Fruit fly (Drosophila melanogaster) whole organism, embryonic: ENCODE measurements around the gene park.

Experiments used
- Ada2b ChIP-seq: fragments of 200-800 bp; sonication (Bioruptor generic); IDR thresholded peaks from 2 replicates; pipeline ENCODE4 v1.3.6; 2022; ENCODE audit warnings: missing biosample characterization, missing genetic modification characterization
- Atf6 ChIP-seq: fragments of 200-800 bp; sonication (Bioruptor generic); IDR thresholded peaks from 2 replicates; pipeline ENCODE4 v1.3.6; 2022; ENCODE audit warnings: missing biosample characterization, missing genetic modification characterization
- Bgb ChIP-seq: fragments of 200-800 bp; sonication (Bioruptor generic); IDR thresholded peaks from 2 replicates; pipeline ENCODE4 v1.3.6; 2022; ENCODE audit warnings: missing biosample characterization, missing genetic modification characterization; ENCODE audit not compliant: partially characterized antibody
- CG10321 ChIP-seq: fragments of 200-800 bp; sonication (Bioruptor generic); IDR thresholded peaks from 2 replicates; pipeline ENCODE4 v1.3.6; 2022; ENCODE audit warnings: missing biosample characterization, missing genetic modification characterization
- CG10959 ChIP-seq: fragments of 200-800 bp; sonication (Bioruptor generic); IDR thresholded peaks from 2 replicates; pipeline ENCODE4 v1.3.6; 2022; ENCODE audit warnings: missing biosample characterization, missing genetic modification characterization
- CG11560 ChIP-seq: fragments of 200-800 bp; sonication (Bioruptor generic); IDR thresholded peaks from 3 replicates; pipeline ENCODE4 v1.3.6; 2022; ENCODE audit warnings: missing biosample characterization, missing genetic modification characterization
- CG11695 ChIP-seq: fragments of 200-800 bp; sonication (Bioruptor generic); IDR thresholded peaks from 3 replicates; pipeline ENCODE4 v1.3.6; 2022; ENCODE audit warnings: missing biosample characterization, missing genetic modification characterization
- CG11723 ChIP-seq: fragments of 200-800 bp; sonication (Bioruptor generic); optimal IDR thresholded peaks from 2 replicates; lab custom pipeline; 2017; ENCODE audit warnings: missing biosample characterization, mild to moderate bottlenecking, missing genetic modification characterization
- CG12071 ChIP-seq: fragments of 200-800 bp; sonication (Bioruptor generic); optimal IDR thresholded peaks from 3 replicates; lab custom pipeline; 2018; ENCODE audit warnings: missing biosample characterization, mild to moderate bottlenecking, missing genetic modification characterization
- CG1602 ChIP-seq: fragments of 200-800 bp; sonication (Bioruptor generic); optimal IDR thresholded peaks from 3 replicates; lab custom pipeline; 2016; ENCODE audit warnings: missing biosample characterization, missing genetic modification characterization
- CG1647 ChIP-seq: fragments of 200-800 bp; sonication (Bioruptor generic); optimal IDR thresholded peaks from 3 replicates; lab custom pipeline; 2016; ENCODE audit warnings: missing biosample characterization, missing genetic modification characterization
- CG16813 ChIP-seq: fragments of 200-800 bp; sonication (Bioruptor generic); IDR thresholded peaks from 3 replicates; pipeline ENCODE4 v1.3.6; 2022; ENCODE audit warnings: missing biosample characterization, missing genetic modification characterization; ENCODE audit not compliant: partially characterized antibody
- CG31388 ChIP-seq: fragments of 200-800 bp; sonication (Bioruptor generic); optimal IDR thresholded peaks from 2 replicates; lab custom pipeline; 2016; ENCODE audit warnings: missing biosample characterization, missing genetic modification characterization
- CG34224 ChIP-seq: fragments of 200-800 bp; sonication (Bioruptor generic); IDR thresholded peaks from 3 replicates; pipeline ENCODE4 v1.3.6; 2022; ENCODE audit warnings: missing biosample characterization, missing genetic modification characterization; ENCODE audit not compliant: partially characterized antibody
- CG34422 ChIP-seq: fragments of 200-800 bp; sonication (Bioruptor generic); IDR thresholded peaks from 3 replicates; pipeline ENCODE4 v1.3.6; 2022; ENCODE audit warnings: missing biosample characterization, missing genetic modification characterization
- CG4360 ChIP-seq: fragments of 200-800 bp; sonication (Bioruptor generic); IDR thresholded peaks from 2 replicates; pipeline ENCODE4 v1.3.6; 2022; ENCODE audit warnings: missing biosample characterization, missing genetic modification characterization
- CG4730 ChIP-seq: fragments of 200-800 bp; sonication (Bioruptor generic); IDR thresholded peaks from 2 replicates; pipeline ENCODE4 v1.3.6; 2022; ENCODE audit warnings: missing biosample characterization, missing genetic modification characterization
- CG6791 ChIP-seq: fragments of 200-800 bp; sonication (Bioruptor generic); IDR thresholded peaks from 3 replicates; pipeline ENCODE4 v1.3.6; 2022; ENCODE audit warnings: missing biosample characterization, missing genetic modification characterization; ENCODE audit not compliant: partially characterized antibody
- CG6854 ChIP-seq: fragments of 200-800 bp; sonication (Bioruptor generic); optimal IDR thresholded peaks from 3 replicates; lab custom pipeline; 2017; ENCODE audit warnings: missing biosample characterization, mild to moderate bottlenecking, missing genetic modification characterization
- CG9876 ChIP-seq: fragments of 200-800 bp; sonication (Bioruptor generic); optimal IDR thresholded peaks from 2 replicates; lab custom pipeline; 2016; ENCODE audit warnings: missing biosample characterization, missing genetic modification characterization
- D ChIP-seq, 2 experiments: fragments of 200-800 bp in 1 of 2; fragments of >200 bp in 1 of 2; sonication (Bioruptor generic) in 1 of 2; optimal IDR thresholded peaks; 2 replicates in 1 of 2; 3 replicates in 1 of 2; lab custom pipeline; 2017; ENCODE audit warnings: mild to moderate bottlenecking in 1 of 2, missing biosample characterization in 1 of 2, missing genetic modification characterization in 1 of 2, missing genetic modification reagents in 1 of 2
- Dfd ChIP-seq, 2 experiments: fragments of >200 bp; optimal IDR thresholded peaks; 2 replicates each; lab custom pipeline; 2017; ENCODE audit warnings: missing biosample characterization in 2 of 2, missing genetic modification characterization in 2 of 2
- Dip2 ChIP-seq: fragments of 200-800 bp; sonication (Bioruptor generic); IDR thresholded peaks from 2 replicates; pipeline ENCODE4 v1.3.6; 2022; ENCODE audit warnings: missing biosample characterization, missing genetic modification characterization
- Gsc ChIP-seq: fragments of 200-800 bp; sonication (Bioruptor generic); IDR thresholded peaks from 2 replicates; pipeline ENCODE4 v1.3.6; 2022; ENCODE audit warnings: missing biosample characterization, missing genetic modification characterization
- HLH4C ChIP-seq: fragments of 200-800 bp; sonication (Bioruptor generic); IDR thresholded peaks from 3 replicates; pipeline ENCODE4 v1.3.6; 2022; ENCODE audit warnings: missing biosample characterization, missing genetic modification characterization; ENCODE audit not compliant: partially characterized antibody
- NFAT ChIP-seq: fragments of 200-800 bp; sonication (Bioruptor generic); IDR thresholded peaks from 2 replicates; pipeline ENCODE4 v1.3.6; 2022; ENCODE audit warnings: missing biosample characterization, missing genetic modification characterization
- Pdp1 ChIP-seq, 2 experiments: fragments of 200-800 bp; sonication (Bioruptor generic); optimal IDR thresholded peaks; 3 replicates each; lab custom pipeline; 2016; ENCODE audit warnings: missing biosample characterization in 2 of 2, missing genetic modification characterization in 2 of 2, mild to moderate bottlenecking in 1 of 2, moderate library complexity in 1 of 2
- Rx ChIP-seq: fragments of 200-800 bp; sonication (Bioruptor generic); IDR thresholded peaks from 2 replicates; pipeline ENCODE4 v1.3.6; 2022; ENCODE audit warnings: missing biosample characterization, missing genetic modification characterization
- Scr ChIP-seq: fragments of 200-800 bp; sonication (Bioruptor generic); IDR thresholded peaks from 2 replicates; pipeline ENCODE4 v1.3.6; 2022; ENCODE audit warnings: missing biosample characterization, missing genetic modification characterization; ENCODE audit not compliant: partially characterized antibody
- Sox102F ChIP-seq: fragments of 200-800 bp; sonication (Bioruptor generic); optimal IDR thresholded peaks from 2 replicates; lab custom pipeline; 2018; ENCODE audit warnings: missing biosample characterization, mild to moderate bottlenecking, missing genetic modification characterization, moderate library complexity
- Sry-δ ChIP-seq: fragments of 200-800 bp; sonication (Bioruptor generic); optimal IDR thresholded peaks from 2 replicates; lab custom pipeline; 2016; ENCODE audit warnings: missing biosample characterization, missing genetic modification characterization
- Trl ChIP-seq, 3 experiments: fragments of >200 bp in 2 of 3; fragments of 200-800 bp in 1 of 3; sonication (Bioruptor generic) in 1 of 3; optimal IDR thresholded peaks; 2 replicates in 1 of 3; 3 replicates in 2 of 3; lab custom pipeline; 2016 to 2017; ENCODE audit warnings: missing biosample characterization in 1 of 3, missing genetic modification characterization in 1 of 3
- bbx ChIP-seq: fragments of 200-800 bp; sonication (Bioruptor generic); IDR thresholded peaks from 2 replicates; pipeline ENCODE4 v1.3.6; 2022; ENCODE audit warnings: missing biosample characterization, missing genetic modification characterization; ENCODE audit not compliant: partially characterized antibody
- bigmax ChIP-seq: fragments of 200-800 bp; sonication (Bioruptor generic); optimal IDR thresholded peaks from 2 replicates; lab custom pipeline; 2018; ENCODE audit warnings: missing biosample characterization, mild to moderate bottlenecking, missing genetic modification characterization
- bowl ChIP-seq: fragments of 200-800 bp; sonication (Bioruptor generic); IDR thresholded peaks from 2 replicates; pipeline ENCODE4 v1.3.6; 2022; ENCODE audit warnings: missing biosample characterization, missing genetic modification characterization
- cad ChIP-seq: fragments of >200 bp; optimal IDR thresholded peaks from 2 replicates; lab custom pipeline; 2017; ENCODE audit warnings: missing biosample characterization, missing genetic modification characterization
- da ChIP-seq: fragments of 200-800 bp; sonication (Bioruptor generic); optimal IDR thresholded peaks from 2 replicates; lab custom pipeline; 2016; ENCODE audit warnings: missing biosample characterization, missing genetic modification characterization
- fd3F ChIP-seq: fragments of 200-800 bp; sonication (Bioruptor generic); optimal IDR thresholded peaks from 2 replicates; lab custom pipeline; 2018; ENCODE audit warnings: missing biosample characterization, mild to moderate bottlenecking, missing genetic modification characterization, moderate library complexity
- ftz-f1 ChIP-seq: fragments of 200-800 bp; sonication (Bioruptor generic); optimal IDR thresholded peaks from 2 replicates; lab custom pipeline; 2016; ENCODE audit warnings: missing biosample characterization, missing genetic modification characterization
- jumu ChIP-seq: fragments of 200-800 bp; sonication (Bioruptor generic); optimal IDR thresholded peaks from 3 replicates; lab custom pipeline; 2016; ENCODE audit warnings: missing biosample characterization, missing genetic modification characterization
- klu ChIP-seq: fragments of 200-800 bp; sonication (Bioruptor generic); IDR thresholded peaks from 2 replicates; pipeline ENCODE4 v1.3.6; 2022; ENCODE audit warnings: missing biosample characterization, missing genetic modification characterization
- nerfin-2 ChIP-seq: fragments of 200-800 bp; sonication (Bioruptor generic); IDR thresholded peaks from 2 replicates; pipeline ENCODE4 v1.3.6; 2022; ENCODE audit warnings: missing biosample characterization, missing genetic modification characterization; ENCODE audit not compliant: partially characterized antibody
- pan ChIP-seq, 4 experiments: fragments of >200 bp in 3 of 4; fragments of 200-800 bp in 1 of 4; sonication (Bioruptor generic) in 1 of 4; optimal IDR thresholded peaks in 3 of 4; IDR thresholded peaks in 1 of 4; 2 replicates each; pipeline versions ENCODE4 v1.3.6 to Lab custom; 2017 to 2022; ENCODE audit warnings: missing biosample characterization in 2 of 4, missing genetic modification characterization in 2 of 4, mixed read lengths in 1 of 4
- run ChIP-seq: fragments of 200-800 bp; sonication (Bioruptor generic); optimal IDR thresholded peaks from 3 replicates; lab custom pipeline; 2018; ENCODE audit warnings: missing biosample characterization, mild to moderate bottlenecking, missing genetic modification characterization
- sens ChIP-seq: fragments of 200-800 bp; sonication (Bioruptor generic); peaks from one replicate; lab custom pipeline; 2016; ENCODE audit warnings: missing biosample characterization, missing genetic modification characterization
- sim ChIP-seq: fragments of 200-800 bp; sonication (Bioruptor generic); IDR thresholded peaks from 2 replicates; pipeline ENCODE4 v1.3.6; 2022; ENCODE audit warnings: missing biosample characterization, missing genetic modification characterization
- slou ChIP-seq: fragments of 200-800 bp; sonication (Bioruptor generic); optimal IDR thresholded peaks from 3 replicates; lab custom pipeline; 2016; ENCODE audit warnings: missing biosample characterization, missing genetic modification characterization
- sna ChIP-seq: fragments of 200-800 bp; sonication (Bioruptor generic); IDR thresholded peaks from 2 replicates; pipeline ENCODE4 v1.3.6; 2022; ENCODE audit warnings: missing biosample characterization, missing genetic modification characterization; ENCODE audit not compliant: partially characterized antibody
- vfl ChIP-seq: fragments of 200-800 bp; sonication (Bioruptor generic); optimal IDR thresholded peaks from 2 replicates; lab custom pipeline; 2016; ENCODE audit warnings: missing biosample characterization, missing genetic modification characterization
- vnd ChIP-seq: fragments of 200-800 bp; sonication (Bioruptor generic); IDR thresholded peaks from 3 replicates; pipeline ENCODE4 v1.3.6; 2022; ENCODE audit warnings: missing biosample characterization, missing genetic modification characterization; ENCODE audit not compliant: partially characterized antibody

The park gene

DNA sequence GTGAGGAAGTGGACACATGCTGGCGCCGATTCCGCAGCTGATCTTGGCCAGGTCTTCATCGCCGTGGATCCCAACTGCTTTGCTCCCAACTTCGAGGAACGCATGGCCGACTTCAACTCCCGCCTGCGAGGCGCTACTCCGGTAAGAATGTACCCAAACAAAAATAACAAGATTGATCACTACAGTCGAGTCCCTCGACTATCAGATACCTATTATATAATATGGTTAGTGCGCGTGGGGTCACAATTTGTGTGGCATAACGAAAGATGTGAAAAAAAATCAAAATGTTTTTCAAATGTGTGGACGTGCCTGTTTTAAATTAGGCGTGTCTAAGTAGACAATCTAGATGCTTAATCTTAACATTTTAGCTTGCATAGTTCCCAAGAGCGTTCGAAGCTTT is 9.8 kb upstream of the park start (continued):
- no peak for TF ChIP-seq Atf6
- no peak for TF ChIP-seq bowl (GFP tag; lab: Robert Waterston, UW)
- TF ChIP-seq pan (optimal IDR thresholded peaks at IDR 0.05; lab: Kevin White, UChicago): no peak
- no peak for TF ChIP-seq pan (GFP tag; optimal IDR thresholded peaks at IDR 0.05 in 1 of 2, IDR thresholded peaks at IDR 0.05 in 1 of 2)
- TF ChIP-seq Trl (optimal IDR thresholded peaks at IDR 0.05; lab: Kevin White, UChicago): no peak
- no peak for TF ChIP-seq Trl (GFP tag; optimal IDR thresholded peaks at IDR 0.05; lab: Kevin White, UChicago)
- no peak for TF ChIP-seq CG4730 (GFP tag; lab: Robert Waterston, UW)
- TF ChIP-seq Dfd (GFP tag; optimal IDR thresholded peaks at IDR 0.05; lab: Kevin White, UChicago): no peak
- peak; percentile 39; the same call in 1 of the 3 replicates for TF ChIP-seq vnd (GFP tag; lab: Robert Waterston, UW)
- TF ChIP-seq CG16813 (GFP tag; lab: Robert Waterston, UW): peak; percentile 67
- no peak for TF ChIP-seq Sox102F (GFP tag; lab: Kevin White, UChicago)
- TF ChIP-seq CG12071 (GFP tag; lab: Kevin White, UChicago): no peak
- TF ChIP-seq Ada2b (GFP tag; lab: Robert Waterston, UW): no peak
- TF ChIP-seq CG1647 (GFP tag; lab: Kevin White, UChicago): no peak
- TF ChIP-seq CG11723 (GFP tag; lab: Kevin White, UChicago): no peak
- peak; percentile 80 for TF ChIP-seq HLH4C (GFP tag; lab: Robert Waterston, UW)
- no peak for TF ChIP-seq CG6854 (GFP tag; lab: Kevin White, UChicago)
- no peak for TF ChIP-seq vfl
- no peak for TF ChIP-seq CG31388 (GFP tag; lab: Kevin White, UChicago)
- TF ChIP-seq CG34224 (GFP tag; lab: Robert Waterston, UW): peak; percentile 28; the same call in 1 of the 3 replicates
- no peak for TF ChIP-seq CG4360 (GFP tag; lab: Robert Waterston, UW)
- no peak for TF ChIP-seq sim (GFP tag; lab: Robert Waterston, UW)
- no peak for TF ChIP-seq Dip2 (GFP tag; lab: Robert Waterston, UW)
- TF ChIP-seq run (tag; lab: Kevin White, UChicago): no peak
- no peak for TF ChIP-seq CG34422 (GFP tag; lab: Robert Waterston, UW)
- peak; percentile 51; the same call in 1 of the 2 replicates for TF ChIP-seq nerfin-2
- no peak for TF ChIP-seq klu (GFP tag; lab: Robert Waterston, UW)
- peak; percentile 42; the same call in 1 of the 2 replicates for TF ChIP-seq bbx
- no peak for TF ChIP-seq da (GFP tag; lab: Kevin White, UChicago)
- no peak for TF ChIP-seq D (optimal IDR thresholded peaks at IDR 0.05; lab: Kevin White, UChicago)
- no peak for TF ChIP-seq D (GFP tag; optimal IDR thresholded peaks at IDR 0.05; lab: Kevin White, UChicago)
- TF ChIP-seq sna: peak; percentile 43
- peak; percentile 43; the same call in 1 of the 2 replicates for TF ChIP-seq Bgb
- TF ChIP-seq slou: no peak
- TF ChIP-seq Gsc (GFP tag; lab: Robert Waterston, UW): no peak
- TF ChIP-seq Sry-δ (GFP tag; lab: Kevin White, UChicago): no peak
- no peak for TF ChIP-seq CG11560 (tag; lab: Robert Waterston, UW)
- peak; percentile 55 for TF ChIP-seq Scr (GFP tag; lab: Robert Waterston, UW)
- no peak for TF ChIP-seq CG10321 (GFP tag; lab: Robert Waterston, UW)
- TF ChIP-seq Rx (GFP tag; lab: Robert Waterston, UW): no peak
- no peak for TF ChIP-seq cad (GFP tag; lab: Kevin White, UChicago)
- TF ChIP-seq NFAT: no peak
- peak in 1 of 2 experiments; percentile 91 for TF ChIP-seq Pdp1 (GFP tag; optimal IDR thresholded peaks at IDR 0.05; lab: Kevin White, UChicago)
- no peak for TF ChIP-seq bigmax (GFP tag; lab: Kevin White, UChicago)
- TF ChIP-seq fd3F: no peak
- no peak for TF ChIP-seq CG11695 (GFP tag; lab: Robert Waterston, UW)
- no peak for TF ChIP-seq jumu (GFP tag; lab: Kevin White, UChicago)
- peak; percentile 34 for TF ChIP-seq sens
- no peak for TF ChIP-seq CG10959
- TF ChIP-seq ftz-f1 (GFP tag; lab: Kevin White, UChicago): no peak
- no peak for TF ChIP-seq CG1602 (GFP tag; lab: Kevin White, UChicago)
- TF ChIP-seq CG6791 (GFP tag; lab: Robert Waterston, UW): peak; percentile 61; the same call in 2 of the 3 replicates
- no peak for TF ChIP-seq CG9876
